Worm (Caenorhabditis elegans) whole organism, L3 larva: Measurements from ENCODE around the gene C05B5.5.
"Not testable (repeated sequence)": the region's sequence is repeated elsewhere in the genome, so short reads cannot be mapped to it uniquely, and the experiment has no call there.

Experiments used
- elt-2 ChIP-seq: sonication (generic microtip); optimal IDR thresholded peaks from 2 replicates; lab custom pipeline; 2016; ENCODE audit warnings: missing genetic modification reagents, mild to moderate bottlenecking, missing genetic modification characterization, missing compliant biosample characterization
- unc-62 ChIP-seq: fragments of 150-350 bp; sonication (generic microtip); optimal IDR thresholded peaks from 4 replicates; lab custom pipeline; 2014; ENCODE audit warnings: missing biosample characterization, missing genetic modification reagents, missing genetic modification characterization

DNA sequence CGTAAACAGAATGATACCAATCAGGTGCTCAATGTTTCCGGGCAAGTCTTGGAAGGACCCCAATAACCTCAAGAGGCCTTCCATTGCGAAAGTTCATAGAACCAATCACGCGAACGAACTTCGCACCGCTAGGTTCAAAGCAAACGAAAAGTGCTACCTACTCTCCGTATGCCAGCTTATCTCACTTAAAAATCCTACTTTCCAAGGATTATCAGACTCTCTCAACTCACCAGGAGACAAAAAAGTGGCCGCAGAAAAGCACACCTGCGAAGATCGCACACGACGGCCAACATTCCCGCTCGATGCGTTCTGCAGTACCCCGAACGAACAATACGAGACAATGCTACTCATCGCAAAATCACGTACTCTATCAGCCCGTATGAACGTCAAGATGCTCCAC, 52.2 kb downstream of the C05B5.5 start, which contains the start of gene T16G12.12:
- not testable (repeated sequence) for TF ChIP-seq elt-2 (tag; lab: Kevin White, UChicago); unc-62 (GFP tag; lab: Kevin White, UChicago)
